Worm (Caenorhabditis elegans) whole organism, mixed stage, embryonic: ENCODE results near the gene C27H5.12.

Source experiments
- M03D4.4 ChIP-seq: sonication (generic microtip); optimal IDR thresholded peaks from 2 replicates; lab custom pipeline; 2017; ENCODE audit warnings: mild to moderate bottlenecking, missing genetic modification characterization, missing compliant biosample characterization
- bed-3 ChIP-seq: fragments of 200-800 bp; sonication (Bioruptor generic); optimal IDR thresholded peaks from 3 replicates; lab custom pipeline; 2018; ENCODE audit warnings: mild to moderate bottlenecking, missing genetic modification characterization, moderate library complexity, missing compliant biosample characterization
- blmp-1 ChIP-seq: fragments of 150-350 bp; optimal IDR thresholded peaks from 2 replicates; lab custom pipeline; 2014; ENCODE audit warnings: missing biosample characterization, missing genetic modification characterization
- ceh-39 ChIP-seq: fragments of 150-350 bp; optimal IDR thresholded peaks from 2 replicates; lab custom pipeline; 2014; ENCODE audit warnings: missing biosample characterization, missing genetic modification characterization
- ceh-43 ChIP-seq: fragments of 200-800 bp; sonication (Bioruptor generic); optimal IDR thresholded peaks from 2 replicates; lab custom pipeline; 2018; ENCODE audit warnings: mild to moderate bottlenecking, missing genetic modification characterization, moderate library complexity, missing compliant biosample characterization
- ceh-83 ChIP-seq: fragments of 200-800 bp; sonication (Bioruptor generic); optimal IDR thresholded peaks from 2 replicates; lab custom pipeline; 2018; ENCODE audit warnings: mild to moderate bottlenecking, missing genetic modification characterization, missing compliant biosample characterization
- ces-1 ChIP-seq: fragments of 150-350 bp; optimal IDR thresholded peaks from 2 replicates; lab custom pipeline; 2014; ENCODE audit warnings: missing biosample characterization, missing genetic modification reagents, missing genetic modification characterization
- cnd-1 ChIP-seq: fragments of 200-800 bp; sonication (Bioruptor generic); optimal IDR thresholded peaks from 2 replicates; lab custom pipeline; 2018; ENCODE audit warnings: mild to moderate bottlenecking, missing genetic modification characterization, missing compliant biosample characterization
- drap-1 ChIP-seq: fragments of 200-800 bp; sonication (Bioruptor generic); optimal IDR thresholded peaks from 3 replicates; lab custom pipeline; 2018; ENCODE audit warnings: mild to moderate bottlenecking, missing genetic modification characterization, missing compliant biosample characterization
- elt-1 ChIP-seq: sonication (generic microtip); optimal IDR thresholded peaks from 2 replicates; lab custom pipeline; 2017; ENCODE audit warnings: missing genetic modification characterization, mild to moderate bottlenecking, missing compliant biosample characterization, antibody characterized with exemption, moderate library complexity, borderline replicate concordance; ENCODE audit not compliant: insufficient read depth
- elt-3 ChIP-seq: fragments of 150-350 bp; optimal IDR thresholded peaks from 2 replicates; lab custom pipeline; 2014; ENCODE audit warnings: missing biosample characterization, missing genetic modification characterization
- flh-1 ChIP-seq: fragments of 200-800 bp; sonication (Bioruptor generic); optimal IDR thresholded peaks from 2 replicates; lab custom pipeline; 2018; ENCODE audit warnings: mild to moderate bottlenecking, missing genetic modification characterization, moderate library complexity, missing compliant biosample characterization
- ham-2 ChIP-seq: fragments of 200-800 bp; sonication (Bioruptor generic); optimal IDR thresholded peaks from 2 replicates; lab custom pipeline; 2018; ENCODE audit warnings: mild to moderate bottlenecking, missing genetic modification characterization, missing compliant biosample characterization
- hlh-1 ChIP-seq: fragments of 150-350 bp; optimal IDR thresholded peaks from 2 replicates; lab custom pipeline; 2014; ENCODE audit warnings: missing biosample characterization, missing genetic modification reagents, missing genetic modification characterization
- lin-13 ChIP-seq: fragments of 150-350 bp; optimal IDR thresholded peaks from 2 replicates; lab custom pipeline; 2014; ENCODE audit warnings: missing biosample characterization, missing genetic modification characterization
- lin-32 ChIP-seq: fragments of 200-800 bp; sonication (Bioruptor generic); optimal IDR thresholded peaks from 2 replicates; lab custom pipeline; 2018; ENCODE audit warnings: mild to moderate bottlenecking, missing genetic modification characterization, missing compliant biosample characterization
- lsy-2 ChIP-seq: fragments of 150-350 bp; optimal IDR thresholded peaks from 2 replicates; lab custom pipeline; 2014; ENCODE audit warnings: missing biosample characterization, missing genetic modification characterization
- mab-5 ChIP-seq: fragments of 150-350 bp; optimal IDR thresholded peaks from 2 replicates; lab custom pipeline; 2014; ENCODE audit warnings: missing biosample characterization, missing genetic modification characterization
- mep-1 ChIP-seq: fragments of 150-350 bp; optimal IDR thresholded peaks from 2 replicates; lab custom pipeline; 2017; ENCODE audit warnings: missing biosample characterization, missing genetic modification reagents, missing genetic modification characterization, inconsistent platforms
- mls-2 ChIP-seq: sonication (generic microtip); optimal IDR thresholded peaks from 2 replicates; lab custom pipeline; 2016; ENCODE audit warnings: mild to moderate bottlenecking, missing genetic modification characterization, moderate library complexity, missing compliant biosample characterization
- nhr-12 ChIP-seq: fragments of 150-350 bp; optimal IDR thresholded peaks from 2 replicates; lab custom pipeline; 2014; ENCODE audit warnings: missing biosample characterization, missing genetic modification characterization
- nhr-2 ChIP-seq: fragments of 150-350 bp; optimal IDR thresholded peaks from 2 replicates; lab custom pipeline; 2014; ENCODE audit warnings: missing biosample characterization, missing genetic modification characterization
- nhr-237 ChIP-seq: fragments of 150-350 bp; optimal IDR thresholded peaks from 2 replicates; lab custom pipeline; 2014; ENCODE audit warnings: missing biosample characterization, missing genetic modification characterization
- nhr-28 ChIP-seq: fragments of 150-350 bp; optimal IDR thresholded peaks from 2 replicates; lab custom pipeline; 2014; ENCODE audit warnings: missing biosample characterization, missing genetic modification characterization
- nhr-76 ChIP-seq: sonication (generic microtip); optimal IDR thresholded peaks from 2 replicates; lab custom pipeline; 2017; ENCODE audit warnings: missing biosample characterization, missing genetic modification characterization
- pha-4 ChIP-seq: fragments of 150-350 bp; optimal IDR thresholded peaks from 2 replicates; lab custom pipeline; 2018; ENCODE audit warnings: missing biosample characterization, missing genetic modification reagents, missing genetic modification characterization
- sem-2 ChIP-seq: fragments of 200-800 bp; sonication (Bioruptor generic); optimal IDR thresholded peaks from 2 replicates; lab custom pipeline; 2018; ENCODE audit warnings: mild to moderate bottlenecking, missing genetic modification characterization, missing compliant biosample characterization
- snpc-4 ChIP-seq: fragments of 150-350 bp; optimal IDR thresholded peaks from 2 replicates; lab custom pipeline; 2014; ENCODE audit warnings: missing biosample characterization, missing genetic modification characterization
- sptf-1 ChIP-seq: sonication (generic microtip); optimal IDR thresholded peaks from 2 replicates; lab custom pipeline; 2017; ENCODE audit warnings: mild to moderate bottlenecking, missing genetic modification characterization, moderate library complexity, missing compliant biosample characterization
- tbx-8 ChIP-seq: fragments of 200-800 bp; sonication (Bioruptor generic); optimal IDR thresholded peaks from 2 replicates; lab custom pipeline; 2018; ENCODE audit warnings: mild to moderate bottlenecking, missing genetic modification characterization, moderate library complexity, missing compliant biosample characterization
- unc-120 ChIP-seq: sonication (generic microtip); optimal IDR thresholded peaks from 2 replicates; lab custom pipeline; 2017; ENCODE audit warnings: missing genetic modification characterization, missing compliant biosample characterization; ENCODE audit not compliant: poor library complexity, severe bottlenecking
- unc-39 ChIP-seq: fragments of 150-350 bp; optimal IDR thresholded peaks from 2 replicates; lab custom pipeline; 2014; ENCODE audit warnings: missing biosample characterization, missing genetic modification characterization
- unc-62 ChIP-seq: fragments of 150-350 bp; optimal IDR thresholded peaks from 2 replicates; lab custom pipeline; 2014; ENCODE audit warnings: missing biosample characterization, missing genetic modification reagents, missing genetic modification characterization
- zip-8 ChIP-seq: fragments of 150-350 bp; optimal IDR thresholded peaks from 2 replicates; lab custom pipeline; 2014; ENCODE audit warnings: missing biosample characterization, missing genetic modification characterization
- ztf-11 ChIP-seq: fragments of 150-350 bp; optimal IDR thresholded peaks from 2 replicates; lab custom pipeline; 2014; ENCODE audit warnings: missing biosample characterization, missing genetic modification characterization

The C27H5.12 gene

DNA sequence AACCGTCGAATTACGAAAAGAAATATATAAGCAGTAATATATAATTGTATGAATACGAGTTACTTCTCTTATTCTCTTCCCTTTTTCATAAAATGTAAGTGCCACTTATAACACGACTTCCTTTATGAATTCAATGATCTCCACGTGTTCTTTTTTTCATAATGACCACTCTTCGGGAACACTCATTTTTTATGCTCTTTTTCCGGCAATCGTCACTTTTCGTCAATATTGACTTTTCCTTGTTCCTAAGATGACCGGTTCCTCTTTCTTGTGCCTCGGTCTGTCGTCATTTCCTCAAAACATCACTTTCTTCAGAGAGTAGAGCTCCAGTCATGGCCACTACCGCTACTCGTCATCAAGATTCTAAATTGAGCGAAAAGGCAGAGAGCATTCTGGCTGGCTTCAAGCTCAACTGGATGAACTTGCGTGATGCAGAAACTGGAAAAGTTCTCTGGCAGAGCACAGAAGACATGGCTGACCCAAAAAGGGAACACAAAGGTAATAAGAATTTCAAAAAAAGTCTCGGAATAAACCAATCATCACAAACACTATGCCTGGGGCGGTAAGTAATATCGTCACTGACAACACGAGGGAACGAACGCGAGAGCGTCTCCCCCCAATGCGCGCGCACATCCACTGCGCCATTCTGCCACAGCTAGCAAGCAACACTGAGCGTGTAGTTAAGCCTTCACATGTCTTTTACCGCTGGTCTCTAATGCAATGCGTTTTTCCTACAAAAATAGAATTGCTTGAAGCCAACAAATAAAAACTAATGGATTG, 22.3 kb upstream of the C27H5.12 start, which contains the start of gene pdl-1:
TSS of gene pdl-1 (plus strand) at position 309 of the 780 bp plus-strand sequence.
- TF ChIP-seq hlh-1 (tag; lab: Kevin White, UChicago) (peak; percentile 74), lin-13 (peak; percentile 55), drap-1 (GFP tag; lab: Kevin White, UChicago) (peak; percentile 98), mls-2 (tag; lab: Kevin White, UChicago) (peak; percentile 98), cnd-1 (tag; lab: Kevin White, UChicago) (peak; percentile 97), bed-3 (peak; percentile 92), ceh-43 (GFP tag; lab: Kevin White, UChicago) (peak; percentile 91), tbx-8 (GFP tag; lab: Kevin White, UChicago) (peak; percentile 78), snpc-4 (no peak), flh-1 (GFP tag; lab: Kevin White, UChicago) (peak; percentile 90), ztf-11 (tag; lab: Kevin White, UChicago) (peak; percentile 60), sem-2 (GFP tag; lab: Kevin White, UChicago) (peak; percentile 93), ceh-39 (tag; lab: Kevin White, UChicago) (no peak), mep-1 (no peak), M03D4.4 (tag; lab: Kevin White, UChicago) (peak; percentile 96), lin-32 (peak; percentile 93), pha-4 (tag; lab: Kevin White, UChicago) (peak; percentile 84), elt-3 (tag; lab: Kevin White, UChicago) (no peak), nhr-2 (no peak), ceh-83 (GFP tag; lab: Kevin White, UChicago) (peak; percentile 98), nhr-12 (tag; lab: Kevin White, UChicago) (no peak), unc-120 (peak; percentile 91), zip-8 (tag; lab: Kevin White, UChicago) (no peak), nhr-76 (tag; lab: Kevin White, UChicago) (peak; percentile 67), ham-2 (GFP tag; lab: Kevin White, UChicago) (peak; percentile 94), elt-1 (peak; percentile 21), nhr-237 (tag; lab: Kevin White, UChicago) (peak; percentile 21), nhr-28 (tag; lab: Kevin White, UChicago) (peak; percentile 43), lsy-2 (tag; lab: Kevin White, UChicago) (peak; percentile 12), blmp-1 (tag; lab: Kevin White, UChicago) (peak; percentile 5), unc-62 (GFP tag; lab: Kevin White, UChicago) (peak; percentile 45), unc-39 (peak; percentile 59), sptf-1 (tag; lab: Kevin White, UChicago) (peak; percentile 97), ces-1 (GFP tag; lab: Kevin White, UChicago) (no peak), mab-5 (peak; percentile 2)
- TF ChIP-seq, all 35 proteins: peak for 27

DNA sequence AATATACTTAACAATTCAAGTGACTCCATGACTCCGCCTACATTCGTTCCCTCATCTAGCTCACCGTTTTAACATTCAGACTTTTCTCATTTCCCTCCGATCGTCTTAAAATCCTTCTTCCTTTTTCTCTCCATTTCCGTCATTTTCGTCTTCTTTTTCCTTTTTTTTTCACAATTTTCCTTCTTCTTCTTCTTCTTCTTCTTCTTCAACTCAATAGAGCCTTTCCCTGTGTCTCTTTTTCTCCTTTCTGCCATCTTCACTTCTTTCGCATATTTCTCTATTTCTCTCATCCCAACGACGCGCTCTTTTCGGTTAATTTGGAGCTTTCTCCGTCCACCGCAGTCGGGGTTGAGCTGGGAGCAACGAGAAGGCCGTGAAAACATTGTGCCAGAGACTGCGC, 21.2 kb upstream of the C27H5.12 start:
- TF ChIP-seq ces-1 (GFP tag; lab: Kevin White, UChicago): peak; percentile 86
- peak; percentile 87 for TF ChIP-seq unc-120
- no peak for TF ChIP-seq lin-32
- TF ChIP-seq mls-2 (tag; lab: Kevin White, UChicago): peak; percentile 7

DNA sequence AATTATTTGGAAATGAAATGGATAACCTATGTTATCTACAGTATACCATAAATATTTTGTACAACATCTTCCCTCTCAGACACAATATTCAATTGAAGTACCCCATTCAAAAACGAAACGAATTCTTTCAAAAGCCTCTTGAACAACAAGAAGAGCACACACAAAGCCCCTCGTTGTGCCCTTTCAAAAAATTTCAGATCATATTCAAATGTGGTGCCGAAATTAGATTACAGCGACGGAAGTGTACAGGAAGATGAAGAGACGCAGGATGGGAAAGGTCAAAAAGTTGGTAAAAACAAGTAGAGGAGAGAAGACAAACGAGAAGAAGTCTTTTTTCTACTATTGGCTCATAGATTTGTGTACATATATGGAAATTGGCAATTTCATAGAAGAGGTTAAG, 14.7 kb upstream of the C27H5.12 start:
- TF ChIP-seq ces-1 (GFP tag; lab: Kevin White, UChicago) (peak; percentile 66), zip-8 (tag; lab: Kevin White, UChicago) (no peak)
- TF ChIP-seq, all 35 proteins: peak for 1

DNA sequence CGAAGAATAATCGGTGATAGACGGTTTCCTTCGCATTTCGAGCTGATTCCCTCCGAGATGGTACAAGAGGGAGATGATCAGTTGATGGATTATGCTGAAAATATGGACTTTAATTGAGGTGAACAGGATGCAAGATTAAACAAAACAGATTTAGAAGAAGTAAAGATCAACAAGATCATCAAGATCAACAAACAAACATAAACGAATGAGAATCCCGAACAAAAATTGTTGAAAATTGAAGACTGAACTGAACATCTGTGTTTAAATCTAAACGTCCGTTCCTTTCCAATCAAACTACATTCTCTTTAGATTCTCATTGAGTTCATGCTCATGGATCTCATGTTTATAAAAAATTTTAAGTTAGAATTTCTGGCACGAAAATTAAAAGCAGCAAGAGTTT, 13.4 kb upstream of the C27H5.12 start, which contains the start of gene glc-4:
TSS of gene glc-4 (minus strand) at position 101 of the 400 bp plus-strand sequence.
- no peak for TF ChIP-seq hlh-1 (tag; lab: Kevin White, UChicago)
- no peak for TF ChIP-seq drap-1 (GFP tag; lab: Kevin White, UChicago)
- no peak for TF ChIP-seq nhr-76 (tag; lab: Kevin White, UChicago)
- TF ChIP-seq lin-13: no peak
- no peak for TF ChIP-seq ceh-43 (GFP tag; lab: Kevin White, UChicago)
- TF ChIP-seq ceh-39 (tag; lab: Kevin White, UChicago): no peak
